Fruit fly (Drosophila melanogaster): Measurements from ENCODE around the gene brat.

dm6 chr2L:19120984-19121383 lies 12.6 kb upstream of the brat start:
- TF ChIP-seq Myc (optimal IDR thresholded peaks at IDR 0.05), result no peak
- TF ChIP-seq Sin3A (optimal IDR thresholded peaks at IDR 0.05), result no peak
- TF ChIP-seq psq (optimal IDR thresholded peaks at IDR 0.05), result no peak

All from Kc167 (cell line).